Worm (Caenorhabditis elegans) whole organism, early embryonic: ENCODE data around the gene F02E11.2.

Experiments used
- B0310.2 ChIP-seq: sonication (generic microtip); optimal IDR thresholded peaks from 2 replicates; lab custom pipeline; 2016; ENCODE audit warnings: mild to moderate bottlenecking, missing genetic modification characterization, missing compliant biosample characterization
- aly-1 ChIP-seq: sonication (generic microtip); optimal IDR thresholded peaks from 2 replicates; lab custom pipeline; 2016; ENCODE audit warnings: missing genetic modification characterization, missing compliant biosample characterization
- ama-1 ChIP-seq: fragments of 150-350 bp; optimal IDR thresholded peaks from 2 replicates; lab custom pipeline; 2014
- ets-7 ChIP-seq: sonication (generic microtip); optimal IDR thresholded peaks from 2 replicates; lab custom pipeline; 2016; ENCODE audit warnings: missing genotype, missing genetic modification characterization, missing compliant biosample characterization
- flt-1 ChIP-seq: fragments of 200-800 bp; sonication (Bioruptor generic); IDR thresholded peaks from 2 replicates; pipeline ENCODE4 v1.3.6; 2022; ENCODE audit warnings: missing genetic modification characterization, missing compliant biosample characterization
- hmbx-1 ChIP-seq: sonication (generic microtip); optimal IDR thresholded peaks from 2 replicates; lab custom pipeline; 2016; ENCODE audit warnings: mild to moderate bottlenecking, missing genetic modification characterization, missing compliant biosample characterization
- pes-1 ChIP-seq: fragments of 200-800 bp; sonication (Bioruptor generic); IDR thresholded peaks from 2 replicates; pipeline ENCODE4 v1.3.6; 2022; ENCODE audit warnings: missing genetic modification reagents, missing genetic modification characterization, missing compliant biosample characterization
- scrt-1 ChIP-seq: fragments of 200-800 bp; sonication (Bioruptor generic); IDR thresholded peaks from 2 replicates; pipeline ENCODE4 v1.3.6; 2022; ENCODE audit warnings: missing genetic modification characterization, missing compliant biosample characterization
- sea-1 ChIP-seq: fragments of 200-800 bp; sonication (Bioruptor generic); conservative IDR thresholded peaks from 2 replicates; pipeline ENCODE4 v1.3.6; 2022; ENCODE audit warnings: missing genetic modification characterization, missing compliant biosample characterization
- tbx-37 ChIP-seq: fragments of 200-800 bp; sonication (Bioruptor generic); conservative IDR thresholded peaks from 2 replicates; pipeline ENCODE4 v1.3.6; 2022; ENCODE audit warnings: missing genetic modification reagents, missing genetic modification characterization, missing compliant biosample characterization

ce11 chrII:3278634-3279033, 16.0 kb downstream of the F02E11.2 start, which contains the start of gene wht-4:
- no peak for TF ChIP-seq ama-1
- TF ChIP-seq ets-7 (tag; lab: Kevin White, UChicago), result no peak
- TF ChIP-seq tbx-37 (GFP tag; lab: Robert Waterston, UW), result no peak
- no peak for TF ChIP-seq pes-1 (GFP tag; lab: Robert Waterston, UW)
- TF ChIP-seq scrt-1 (GFP tag; lab: Robert Waterston, UW), result no peak
- no peak for TF ChIP-seq flt-1 (GFP tag; lab: Robert Waterston, UW)
- no peak for TF ChIP-seq aly-1 (tag; lab: Kevin White, UChicago)
- no peak for TF ChIP-seq sea-1 (GFP tag; lab: Robert Waterston, UW)
- no peak for TF ChIP-seq hmbx-1
- no peak for TF ChIP-seq B0310.2 (tag; lab: Kevin White, UChicago)
